Fruit fly (Drosophila melanogaster): ENCODE results near the gene CG11977.

CG11977 gene

DNA sequence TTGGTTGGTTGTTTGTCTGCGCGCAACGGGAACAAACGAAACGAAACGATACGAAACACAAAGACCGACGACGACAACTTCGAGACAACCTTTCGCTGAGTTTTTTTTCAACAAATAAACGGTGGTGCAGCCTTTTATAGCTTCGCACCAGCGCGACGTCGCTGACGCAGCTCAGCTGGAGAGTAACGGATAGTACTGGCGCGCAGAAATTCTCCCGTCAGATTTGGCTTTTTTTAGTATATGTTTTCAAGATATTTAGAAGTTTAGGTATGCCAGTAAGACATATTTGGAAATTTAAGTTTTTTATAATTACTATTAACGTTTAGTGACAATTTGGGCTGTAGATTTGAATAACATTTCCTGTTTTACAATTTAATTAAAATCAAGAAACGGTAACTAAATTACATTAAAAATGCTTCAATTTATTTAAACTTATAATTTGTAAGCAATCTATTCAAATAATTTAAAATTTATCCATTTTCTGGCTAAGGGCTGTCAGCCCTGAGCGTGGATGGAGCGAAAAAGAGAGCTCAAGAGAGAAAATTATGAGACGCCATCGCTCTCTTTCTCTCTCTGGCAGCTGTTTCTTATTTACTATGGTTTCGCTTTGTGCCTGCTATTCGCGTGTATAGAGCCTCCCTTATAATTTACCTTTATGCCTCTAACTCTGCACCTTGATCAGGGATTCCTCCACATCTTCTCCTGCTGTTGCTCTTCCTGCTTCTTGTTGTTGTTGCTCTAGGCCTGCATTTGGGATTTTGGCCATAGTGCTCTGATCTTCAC is 36.3 kb downstream of the CG11977 start (continued):
- TF ChIP-seq CG6854 (GFP tag; optimal IDR thresholded peaks at IDR 0.05): peak; percentile 64
- peak; percentile 79 for TF ChIP-seq Nf-YB (GFP tag; optimal IDR thresholded peaks at IDR 0.05)
- peak; percentile 59 for TF ChIP-seq CG8359 (GFP tag; optimal IDR thresholded peaks at IDR 0.05; ENCODE audit: borderline replicate concordance)
- TF ChIP-seq fd64A (GFP tag; optimal IDR thresholded peaks at IDR 0.05): no peak
- peak; percentile 10 for TF ChIP-seq CG31365 (tag; optimal IDR thresholded peaks at IDR 0.05)
- TF ChIP-seq Sox102F (GFP tag; optimal IDR thresholded peaks at IDR 0.05): peak; percentile 81
- TF ChIP-seq Mes4 (GFP tag; optimal IDR thresholded peaks at IDR 0.05): peak; percentile 50
- peak; percentile 50 for TF ChIP-seq CG8290 (GFP tag; optimal IDR thresholded peaks at IDR 0.05)
- TF ChIP-seq CG8290 (tag; optimal IDR thresholded peaks at IDR 0.05): peak; percentile 62 to 88
- no peak for TF ChIP-seq CG4617 (GFP tag; optimal IDR thresholded peaks at IDR 0.05; ENCODE audit: borderline replicate concordance)
- TF ChIP-seq cwo (GFP tag; optimal IDR thresholded peaks at IDR 0.05): peak; percentile 81
- TF ChIP-seq inv (GFP tag; IDR thresholded peaks at IDR 0.05; ENCODE audit: partially characterized antibody): no peak
- TF ChIP-seq CG13287 (GFP tag; IDR thresholded peaks at IDR 0.05; ENCODE audit: partially characterized antibody): peak; percentile 42; the same call in 1 of the 2 replicates
- TF ChIP-seq H15 (GFP tag; IDR thresholded peaks at IDR 0.05): no peak
- peak; percentile 88 for TF ChIP-seq CG1233 (GFP tag; optimal IDR thresholded peaks at IDR 0.05)
- peak; percentile 72 for TF ChIP-seq kah (GFP tag; optimal IDR thresholded peaks at IDR 0.05)
- TF ChIP-seq Nf-YA (GFP tag; IDR thresholded peaks at IDR 0.05): 0 out of 2 replicates have a peak, but pooled peaks have one; percentile 8
- TF ChIP-seq CG7987 (GFP tag; optimal IDR thresholded peaks at IDR 0.05): no peak
- peak; percentile 72 for TF ChIP-seq CG9817 (tag; optimal IDR thresholded peaks at IDR 0.05)
- TF ChIP-seq Ssrp (tag; optimal IDR thresholded peaks at IDR 0.05): peak; percentile 83
- no peak; the same call in 2 of the 3 replicates for TF ChIP-seq HLH4C (GFP tag; IDR thresholded peaks at IDR 0.05; ENCODE audit: partially characterized antibody)
- no peak for TF ChIP-seq CG12236 (GFP tag; optimal IDR thresholded peaks at IDR 0.05)
- TF ChIP-seq sisA (GFP tag; IDR thresholded peaks at IDR 0.05): no peak
- peak; percentile 74 for TF ChIP-seq Vsx1 (GFP tag; optimal IDR thresholded peaks at IDR 0.05)
- peak; percentile 86 for TF ChIP-seq gcm (GFP tag; optimal IDR thresholded peaks at IDR 0.05)
- no peak for TF ChIP-seq tup (GFP tag; optimal IDR thresholded peaks at IDR 0.05)
- peak; percentile 45 for TF ChIP-seq Side (GFP tag; optimal IDR thresholded peaks at IDR 0.05)
- TF ChIP-seq lov (optimal IDR thresholded peaks at IDR 0.05): no peak
- no peak for TF ChIP-seq lov (GFP tag; IDR thresholded peaks at IDR 0.05)
- no peak for TF ChIP-seq CG7357 (GFP tag; IDR thresholded peaks at IDR 0.05)
- TF ChIP-seq Ada2b (GFP tag; IDR thresholded peaks at IDR 0.05): 0 out of 2 replicates have a peak, but pooled peaks have one; percentile 38
- no peak for TF ChIP-seq D (optimal IDR thresholded peaks at IDR 0.05)
- peak; percentile 76 for TF ChIP-seq D (GFP tag; optimal IDR thresholded peaks at IDR 0.05)
- peak; percentile 60 for TF ChIP-seq onecut (GFP tag; IDR thresholded peaks at IDR 0.05)
- no peak for TF ChIP-seq zf30C (GFP tag; optimal IDR thresholded peaks at IDR 0.05)
- peak; percentile 79 for TF ChIP-seq salm (tag; optimal IDR thresholded peaks at IDR 0.05)
- TF ChIP-seq CG8924 (tag; optimal IDR thresholded peaks at IDR 0.05): peak; percentile 93
- no peak for TF ChIP-seq Neu2 (GFP tag; optimal IDR thresholded peaks at IDR 0.05; ENCODE audit: borderline replicate concordance)
- peak; percentile 80 for TF ChIP-seq CG11695 (GFP tag; IDR thresholded peaks at IDR 0.05)
- TF ChIP-seq Bgb (GFP tag; IDR thresholded peaks at IDR 0.05; ENCODE audit: partially characterized antibody): peak; percentile 50; the same call in 1 of the 2 replicates
- TF ChIP-seq oc (tag; optimal IDR thresholded peaks at IDR 0.05): peak; percentile 58
- no peak for TF ChIP-seq CG9797 (GFP tag; optimal IDR thresholded peaks at IDR 0.05)
- TF ChIP-seq Deaf1 (tag; optimal IDR thresholded peaks at IDR 0.05): peak; percentile 82
- TF ChIP-seq ab (GFP tag; optimal IDR thresholded peaks at IDR 0.05): no peak
- peak; percentile 40; the same call in 1 of the 3 replicates for TF ChIP-seq ken (GFP tag; IDR thresholded peaks at IDR 0.05)
- TF ChIP-seq CG31441 (GFP tag; IDR thresholded peaks at IDR 0.05): peak; percentile 90
- peak; percentile 76 for TF ChIP-seq sd (tag; optimal IDR thresholded peaks at IDR 0.05)
- TF ChIP-seq Rx (GFP tag; IDR thresholded peaks at IDR 0.05): no peak
- TF ChIP-seq h (optimal IDR thresholded peaks at IDR 0.05): no peak
